Worm (Caenorhabditis elegans): Measurements from ENCODE around the gene ZK287.9.

ZK287.9 gene

DNA sequence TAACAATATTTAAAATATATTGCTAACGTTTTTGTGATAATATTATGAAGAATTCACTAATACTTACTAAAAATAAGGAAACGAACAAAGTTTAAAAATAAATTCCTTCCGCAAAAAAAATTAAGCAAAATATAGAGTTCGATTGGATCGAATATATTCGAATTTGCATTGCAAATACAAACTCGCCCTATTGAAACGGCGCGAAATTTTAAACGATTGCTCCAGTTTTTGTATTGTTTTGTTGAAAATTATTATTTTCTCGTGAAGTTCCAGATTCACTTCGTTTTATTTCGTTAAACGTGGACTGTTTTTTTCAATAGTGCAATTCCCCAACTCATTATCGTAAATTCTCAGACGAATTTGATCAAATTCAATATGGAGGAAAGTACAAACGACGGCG is 33.6 kb upstream of the ZK287.9 start, which contains the start of the genes atl-1 and hcp-2 (continued):
- TF ChIP-seq ZK185.1 (tag; optimal IDR thresholded peaks at IDR 0.05; ENCODE audit: poor library complexity, severe bottlenecking) (no peak), ceh-58 (GFP tag; IDR thresholded peaks at IDR 0.05) (no peak), fkh-3 (tag; optimal IDR thresholded peaks at IDR 0.05) (no peak)

DNA sequence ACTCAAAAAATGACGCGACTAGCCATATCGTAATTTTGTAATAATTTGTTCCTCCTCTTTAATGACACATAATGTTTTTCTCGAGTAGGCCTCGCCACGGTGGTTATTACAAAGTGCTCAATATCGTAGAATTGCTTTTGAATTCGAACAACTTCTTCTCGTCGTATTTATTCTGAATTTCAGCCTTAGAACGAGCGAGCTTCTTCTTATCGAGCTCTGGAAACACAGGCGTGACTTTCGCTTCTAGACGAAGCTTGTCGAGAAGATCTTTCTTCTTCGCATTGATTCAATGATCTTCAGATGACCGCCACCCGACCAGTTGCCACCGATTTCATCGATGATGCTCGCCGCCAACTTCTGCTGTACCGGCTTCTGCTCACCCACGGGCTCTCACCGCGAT is 27.9 kb upstream of the ZK287.9 start, which contains the start of gene T06E4.21:
Gene T06E4.21, plus strand, starts transcription at position 301 of the 400 bp plus-strand sequence.
- no peak for TF ChIP-seq madf-3 (GFP tag; IDR thresholded peaks at IDR 0.05)
- TF ChIP-seq nhr-179 (tag; optimal IDR thresholded peaks at IDR 0.05): no peak
- no peak for TF ChIP-seq T26A5.8 (tag; optimal IDR thresholded peaks at IDR 0.05)
- no peak for TF ChIP-seq attf-6 (GFP tag; IDR thresholded peaks at IDR 0.05)
- TF ChIP-seq cebp-1 (GFP tag; IDR thresholded peaks at IDR 0.05): no peak
- TF ChIP-seq cebp-1 (tag; optimal IDR thresholded peaks at IDR 0.05): no peak
- no peak for TF ChIP-seq hsf-1 (GFP tag; IDR thresholded peaks at IDR 0.05)
- TF ChIP-seq snpc-4 (GFP tag; optimal IDR thresholded peaks at IDR 0.05): no peak
- no peak for TF ChIP-seq snpc-4 (tag; optimal IDR thresholded peaks at IDR 0.05)
- no peak for TF ChIP-seq nfya-1 (tag; optimal IDR thresholded peaks at IDR 0.05; ENCODE audit: borderline replicate concordance, insufficient read depth)
- no peak for TF ChIP-seq lin-40 (tag; optimal IDR thresholded peaks at IDR 0.05)
- no peak for TF ChIP-seq nfyb-1 (GFP tag; IDR thresholded peaks at IDR 0.05)
- no peak for TF ChIP-seq F55B11.4 (tag; optimal IDR thresholded peaks at IDR 0.05; ENCODE audit: borderline replicate concordance, insufficient read depth)
- no peak for TF ChIP-seq lsl-1 (GFP tag; optimal IDR thresholded peaks at IDR 0.05)
- TF ChIP-seq nhr-120 (GFP tag; IDR thresholded peaks at IDR 0.05): no peak
- no peak for TF ChIP-seq hrde-1 (tag; optimal IDR thresholded peaks at IDR 0.05; ENCODE audit: borderline replicate concordance)
- no peak for TF ChIP-seq rcor-1 (GFP tag; IDR thresholded peaks at IDR 0.05)
- no peak for TF ChIP-seq unc-130 (GFP tag; optimal IDR thresholded peaks at IDR 0.05)
- no peak for TF ChIP-seq egl-18 (GFP tag; IDR thresholded peaks at IDR 0.05)
- no peak for TF ChIP-seq Y79H2A.3 (GFP tag; conservative IDR thresholded peaks at IDR 0.05)

ce11 chrV:9654154-9654805 is 24.9 kb upstream of the ZK287.9 start, which contains the start of gene cyp-29A4:
TSS of gene cyp-29A4 (plus strand) at chrV:9654755.
- TF ChIP-seq chd-7 (tag; optimal IDR thresholded peaks at IDR 0.05): no peak
- TF ChIP-seq nhr-27 (tag; optimal IDR thresholded peaks at IDR 0.05): no peak
- TF ChIP-seq lsy-27 (tag; optimal IDR thresholded peaks at IDR 0.05; ENCODE audit: borderline replicate concordance, insufficient read depth): no peak
- no peak for TF ChIP-seq ztf-18 (tag; optimal IDR thresholded peaks at IDR 0.05)
- TF ChIP-seq B0261.1 (tag; optimal IDR thresholded peaks at IDR 0.05): no peak
- no peak for TF ChIP-seq dpl-1 (GFP tag; optimal IDR thresholded peaks at IDR 0.05)
- TF ChIP-seq F49E8.2 (tag; optimal IDR thresholded peaks at IDR 0.05; ENCODE audit: insufficient read depth): no peak
- TF ChIP-seq unc-130 (GFP tag; optimal IDR thresholded peaks at IDR 0.05): no peak
- TF ChIP-seq lsl-1 (GFP tag; optimal IDR thresholded peaks at IDR 0.05): no peak
- no peak for TF ChIP-seq hsf-1 (GFP tag; IDR thresholded peaks at IDR 0.05)
- TF ChIP-seq ceh-100 (GFP tag; IDR thresholded peaks at IDR 0.05): no peak
- no peak for TF ChIP-seq K12H6.12 (tag; optimal IDR thresholded peaks at IDR 0.05)
- no peak for TF ChIP-seq ztf-6 (GFP tag; IDR thresholded peaks at IDR 0.05)
- TF ChIP-seq hmg-1.2 (GFP tag; IDR thresholded peaks at IDR 0.05): no peak
- no peak for TF ChIP-seq snpc-4 (GFP tag; optimal IDR thresholded peaks at IDR 0.05)
- TF ChIP-seq snpc-4 (tag; optimal IDR thresholded peaks at IDR 0.05): no peak

Measured in whole organism, young adult.